Fruit fly (Drosophila melanogaster): ENCODE results near the gene CG10920.

DNA sequence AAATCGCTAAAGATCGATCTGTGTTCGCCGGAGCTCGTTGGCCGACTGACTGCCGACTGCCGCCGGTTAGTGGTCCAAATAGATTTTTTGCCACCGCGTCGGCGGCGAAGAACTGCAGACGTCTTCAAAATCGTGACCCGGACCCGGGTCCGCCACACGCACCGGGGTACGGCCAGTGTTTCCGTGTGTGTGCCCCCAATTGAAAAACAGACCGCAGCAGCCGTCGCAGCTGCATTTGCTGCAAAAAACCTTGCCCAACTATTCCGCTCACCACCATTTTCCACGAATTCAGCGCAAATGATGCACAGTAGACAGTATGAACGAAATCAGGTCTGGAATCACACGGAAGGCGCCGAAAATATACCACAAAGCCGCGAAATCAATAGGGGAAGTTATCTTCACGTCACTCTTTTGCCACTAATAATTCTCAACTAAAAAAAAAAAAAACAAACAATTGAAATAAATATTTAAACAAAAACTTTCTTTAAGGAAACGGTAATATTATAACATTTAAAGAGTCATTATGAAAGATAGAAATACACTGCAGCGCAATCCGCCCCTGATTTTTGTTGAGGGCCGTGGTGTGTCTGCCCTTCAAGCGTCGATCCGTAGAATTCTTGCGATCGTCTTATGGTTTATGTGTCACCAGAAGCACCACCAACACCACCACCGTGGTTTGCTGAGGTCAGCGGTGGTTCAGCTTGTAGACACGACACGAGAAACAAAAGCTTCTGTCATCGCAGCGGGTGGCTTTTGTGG is 19.3 kb upstream of the CG10920 start, which contains the start of gene dec:
- TF ChIP-seq kay (GFP tag; ENCODE audit: borderline replicate concordance) (no peak), ovo (GFP tag; optimal IDR thresholded peaks at IDR 0.05) (no peak), bab1 (GFP tag; optimal IDR thresholded peaks at IDR 0.05) (peak; percentile 88), CG33017 (tag; optimal IDR thresholded peaks at IDR 0.05) (no peak), CG7045 (GFP tag; optimal IDR thresholded peaks at IDR 0.05) (no peak), CG1620 (GFP tag; optimal IDR thresholded peaks at IDR 0.05) (no peak), toe (GFP tag; optimal IDR thresholded peaks at IDR 0.05) (no peak), Crg-1 (GFP tag; optimal IDR thresholded peaks at IDR 0.05) (no peak)

Measured in whole organism, adult.